Worm (Caenorhabditis elegans) whole organism, L1 larva: ENCODE measurements around the gene med-1.

Source experiments
- C04F5.9 ChIP-seq: sonication (generic microtip); optimal IDR thresholded peaks from 2 replicates; lab custom pipeline; 2016; ENCODE audit warnings: missing genetic modification characterization, missing compliant biosample characterization
- C16A3.4 ChIP-seq: fragments of 150-350 bp; optimal IDR thresholded peaks from 2 replicates; lab custom pipeline; 2014; ENCODE audit warnings: missing biosample characterization, missing genetic modification characterization
- C34B4.2 ChIP-seq: sonication (generic microtip); optimal IDR thresholded peaks from 2 replicates; lab custom pipeline; 2017; ENCODE audit warnings: mild to moderate bottlenecking, missing genetic modification characterization, missing compliant biosample characterization
- F16B12.6 ChIP-seq: fragments of 150-350 bp; optimal IDR thresholded peaks from 2 replicates; lab custom pipeline; 2014; ENCODE audit warnings: missing biosample characterization, missing genetic modification characterization
- Y116A8C.19 ChIP-seq: sonication (generic microtip); optimal IDR thresholded peaks from 2 replicates; lab custom pipeline; 2016; ENCODE audit warnings: missing compliant biosample characterization, missing genetic modification characterization, borderline replicate concordance
- aha-1 ChIP-seq: fragments of 150-350 bp; optimal IDR thresholded peaks from 2 replicates; lab custom pipeline; 2014; ENCODE audit warnings: missing biosample characterization, missing genetic modification characterization
- alr-1 ChIP-seq: fragments of 200-800 bp; sonication (Bioruptor generic); optimal IDR thresholded peaks from 2 replicates; lab custom pipeline; 2018; ENCODE audit warnings: borderline replicate concordance, mild to moderate bottlenecking, missing genetic modification characterization, missing compliant biosample characterization
- ama-1 ChIP-seq: fragments of 150-350 bp; optimal IDR thresholded peaks from 2 replicates; lab custom pipeline; 2014
- blmp-1 ChIP-seq: fragments of 150-350 bp; optimal IDR thresholded peaks from 2 replicates; lab custom pipeline; 2014; ENCODE audit warnings: missing biosample characterization, missing genetic modification characterization
- ceh-63 ChIP-seq: fragments of 200-800 bp; sonication (Bioruptor generic); optimal IDR thresholded peaks from 2 replicates; lab custom pipeline; 2018; ENCODE audit warnings: mild to moderate bottlenecking, missing genetic modification characterization, missing compliant biosample characterization
- ceh-8 ChIP-seq: fragments of 200-800 bp; sonication (Bioruptor generic); optimal IDR thresholded peaks from 2 replicates; lab custom pipeline; 2018; ENCODE audit warnings: mild to moderate bottlenecking, missing genetic modification characterization, moderate library complexity, missing compliant biosample characterization
- ces-1 ChIP-seq: fragments of 150-350 bp; optimal IDR thresholded peaks from 2 replicates; lab custom pipeline; 2014; ENCODE audit warnings: missing biosample characterization, missing genetic modification reagents, missing genetic modification characterization
- dpl-1 ChIP-seq, 3 experiments: fragments of 150-350 bp in 2 of 3; sonication (generic microtip) in 1 of 3; optimal IDR thresholded peaks; 2 replicates each; lab custom pipeline; 2014 to 2017; ENCODE audit warnings: missing biosample characterization in 3 of 3, missing genetic modification characterization in 3 of 3, missing genetic modification reagents in 3 of 3
- dsc-1 ChIP-seq: sonication (generic microtip); optimal IDR thresholded peaks from 2 replicates; lab custom pipeline; 2016; ENCODE audit warnings: mild to moderate bottlenecking, missing genetic modification characterization, missing compliant biosample characterization
- efl-3 ChIP-seq: fragments of 200-800 bp; sonication (Bioruptor generic); optimal IDR thresholded peaks from 2 replicates; lab custom pipeline; 2018; ENCODE audit warnings: mild to moderate bottlenecking, missing genetic modification characterization, missing compliant biosample characterization
- egl-13 ChIP-seq: sonication (generic microtip); optimal IDR thresholded peaks from 2 replicates; lab custom pipeline; 2016; ENCODE audit warnings: missing genotype, missing genetic modification reagents, missing genetic modification characterization, missing compliant biosample characterization
- fkh-10 ChIP-seq: sonication (generic microtip); optimal IDR thresholded peaks from 2 replicates; lab custom pipeline; 2017; ENCODE audit warnings: missing biosample characterization, missing genetic modification reagents, missing genetic modification characterization
- fos-1 ChIP-seq: fragments of 150-350 bp; optimal IDR thresholded peaks from 2 replicates; lab custom pipeline; 2014; ENCODE audit warnings: missing biosample characterization, missing genetic modification characterization
- hlh-17 ChIP-seq: fragments of 200-800 bp; sonication (Bioruptor generic); optimal IDR thresholded peaks from 2 replicates; lab custom pipeline; 2018; ENCODE audit warnings: missing genetic modification characterization, mild to moderate bottlenecking, missing compliant biosample characterization, moderate library complexity, borderline replicate concordance
- hlh-4 ChIP-seq: sonication (generic microtip); optimal IDR thresholded peaks from 2 replicates; lab custom pipeline; 2016; ENCODE audit warnings: mild to moderate bottlenecking, missing genetic modification characterization, missing compliant biosample characterization
- hpl-2 ChIP-seq: fragments of 150-350 bp; optimal IDR thresholded peaks from 2 replicates; lab custom pipeline; 2014; ENCODE audit warnings: missing biosample characterization, missing genetic modification reagents, missing genetic modification characterization
- jun-1 ChIP-seq: fragments of 150-350 bp; optimal IDR thresholded peaks from 2 replicates; lab custom pipeline; 2014; ENCODE audit warnings: missing biosample characterization, missing genetic modification reagents, missing genetic modification characterization
- lin-14 ChIP-seq: fragments of 200-800 bp; sonication (Bioruptor generic); optimal IDR thresholded peaks from 2 replicates; lab custom pipeline; 2018; ENCODE audit warnings: mild to moderate bottlenecking, missing genetic modification characterization, moderate library complexity, missing compliant biosample characterization
- lin-35 ChIP-seq, 2 experiments: fragments of 150-350 bp; optimal IDR thresholded peaks; 2 replicates each; lab custom pipeline; 2014; ENCODE audit warnings: missing biosample characterization in 2 of 2, missing genetic modification characterization in 2 of 2, missing genetic modification reagents in 2 of 2
- lir-3 ChIP-seq: sonication (generic microtip); optimal IDR thresholded peaks from 2 replicates; lab custom pipeline; 2016; ENCODE audit warnings: mild to moderate bottlenecking, missing genetic modification characterization, moderate library complexity, missing compliant biosample characterization; ENCODE audit not compliant: poor library complexity
- lsy-2 ChIP-seq, 2 experiments: fragments of 150-350 bp; optimal IDR thresholded peaks; 2 replicates each; lab custom pipeline; 2014; ENCODE audit warnings: missing biosample characterization in 2 of 2, missing genetic modification characterization in 2 of 2
- mab-9 ChIP-seq: fragments of 200-800 bp; sonication (Bioruptor generic); IDR thresholded peaks from 2 replicates; pipeline ENCODE4 v1.3.6; 2022; ENCODE audit warnings: missing genetic modification reagents, missing genetic modification characterization, missing compliant biosample characterization
- mdl-1 ChIP-seq, 2 experiments: fragments of 150-350 bp; optimal IDR thresholded peaks; 2 replicates each; lab custom pipeline; 2014 to 2017; ENCODE audit warnings: missing biosample characterization in 2 of 2, missing genetic modification characterization in 2 of 2, inconsistent platforms in 1 of 2
- mef-2 ChIP-seq: fragments of 150-350 bp; optimal IDR thresholded peaks from 2 replicates; lab custom pipeline; 2014; ENCODE audit warnings: missing biosample characterization, missing genetic modification characterization
- mep-1 ChIP-seq: fragments of 150-350 bp; optimal IDR thresholded peaks from 2 replicates; lab custom pipeline; 2014; ENCODE audit warnings: missing biosample characterization, missing genetic modification characterization
- nhr-19 ChIP-seq: fragments of 200-800 bp; sonication (Bioruptor generic); conservative IDR thresholded peaks from 2 replicates; pipeline ENCODE4 v1.3.6; 2022; ENCODE audit warnings: missing genetic modification characterization, missing compliant biosample characterization
- nhr-237 ChIP-seq: fragments of 150-350 bp; optimal IDR thresholded peaks from 2 replicates; lab custom pipeline; 2014; ENCODE audit warnings: missing biosample characterization, missing genetic modification characterization
- nhr-71 ChIP-seq: sonication (generic microtip); optimal IDR thresholded peaks from 2 replicates; lab custom pipeline; 2016; ENCODE audit warnings: mild to moderate bottlenecking, missing genetic modification characterization, moderate library complexity, missing compliant biosample characterization
- nhr-76 ChIP-seq: sonication (generic microtip); optimal IDR thresholded peaks from 2 replicates; lab custom pipeline; 2017; ENCODE audit warnings: missing biosample characterization, missing genetic modification characterization
- nhr-77 ChIP-seq: fragments of 150-350 bp; optimal IDR thresholded peaks from 2 replicates; lab custom pipeline; 2014; ENCODE audit warnings: missing biosample characterization, missing genetic modification characterization
- nhr-85 ChIP-seq: sonication (generic microtip); peaks from one replicate; lab custom pipeline; 2016; ENCODE audit warnings: missing genetic modification characterization, inconsistent platforms, missing compliant biosample characterization
- skn-1 ChIP-seq: fragments of 150-350 bp; optimal IDR thresholded peaks from 2 replicates; lab custom pipeline; 2014; ENCODE audit warnings: missing biosample characterization, missing genetic modification characterization
- snu-23 ChIP-seq: sonication (generic microtip); optimal IDR thresholded peaks from 2 replicates; lab custom pipeline; 2016; ENCODE audit warnings: missing genetic modification characterization, missing compliant biosample characterization
- sox-4 ChIP-seq: sonication (generic microtip); optimal IDR thresholded peaks from 2 replicates; lab custom pipeline; 2016; ENCODE audit warnings: missing genetic modification characterization, missing compliant biosample characterization
- sup-37 ChIP-seq: fragments of 200-800 bp; sonication (Bioruptor generic); optimal IDR thresholded peaks from 2 replicates; lab custom pipeline; 2018; ENCODE audit warnings: mild to moderate bottlenecking, missing genetic modification characterization, missing compliant biosample characterization
- tbx-2 ChIP-seq: sonication (generic microtip); optimal IDR thresholded peaks from 2 replicates; lab custom pipeline; 2016; ENCODE audit warnings: missing genetic modification characterization, missing compliant biosample characterization
- tlp-1 ChIP-seq: fragments of 150-350 bp; optimal IDR thresholded peaks from 2 replicates; lab custom pipeline; 2014; ENCODE audit warnings: missing biosample characterization, missing genetic modification characterization
- unc-130 ChIP-seq: fragments of 150-350 bp; optimal IDR thresholded peaks from 2 replicates; lab custom pipeline; 2017; ENCODE audit warnings: missing biosample characterization, missing genetic modification characterization, inconsistent platforms
- unc-30 ChIP-seq: sonication (generic microtip); optimal IDR thresholded peaks from 2 replicates; lab custom pipeline; 2017; ENCODE audit warnings: missing biosample characterization, missing genetic modification characterization
- unc-62 ChIP-seq: fragments of 150-350 bp; optimal IDR thresholded peaks from 2 replicates; lab custom pipeline; 2014; ENCODE audit warnings: missing biosample characterization, missing genetic modification reagents, missing genetic modification characterization
- unc-98 ChIP-seq: fragments of 200-800 bp; sonication (Bioruptor generic); IDR thresholded peaks from 2 replicates; pipeline ENCODE4 v1.3.6; 2022; ENCODE audit warnings: missing genetic modification characterization, missing compliant biosample characterization
- vab-15 ChIP-seq: sonication (generic microtip); optimal IDR thresholded peaks from 2 replicates; lab custom pipeline; 2017; ENCODE audit warnings: missing genotype, mild to moderate bottlenecking, missing genetic modification characterization, missing compliant biosample characterization
- xbp-1 ChIP-seq: sonication (generic microtip); optimal IDR thresholded peaks from 2 replicates; lab custom pipeline; 2016; ENCODE audit warnings: missing genetic modification characterization, missing compliant biosample characterization
- zag-1 ChIP-seq: fragments of 150-350 bp; optimal IDR thresholded peaks from 2 replicates; lab custom pipeline; 2014; ENCODE audit warnings: missing biosample characterization, missing genetic modification characterization
- zip-4 ChIP-seq: fragments of 200-800 bp; sonication (Bioruptor generic); optimal IDR thresholded peaks from 2 replicates; lab custom pipeline; 2018; ENCODE audit warnings: mild to moderate bottlenecking, missing genetic modification characterization, moderate library complexity, missing compliant biosample characterization
- ztf-11 ChIP-seq, 2 experiments: sonication (generic microtip); optimal IDR thresholded peaks; 2 replicates each; lab custom pipeline; 2016 to 2017; ENCODE audit warnings: missing genetic modification characterization in 2 of 2, missing biosample characterization in 1 of 2, missing compliant biosample characterization in 1 of 2
- ztf-4 ChIP-seq: fragments of 150-350 bp; optimal IDR thresholded peaks from 2 replicates; lab custom pipeline; 2014; ENCODE audit warnings: missing biosample characterization, missing genetic modification characterization

Gene med-1

DNA sequence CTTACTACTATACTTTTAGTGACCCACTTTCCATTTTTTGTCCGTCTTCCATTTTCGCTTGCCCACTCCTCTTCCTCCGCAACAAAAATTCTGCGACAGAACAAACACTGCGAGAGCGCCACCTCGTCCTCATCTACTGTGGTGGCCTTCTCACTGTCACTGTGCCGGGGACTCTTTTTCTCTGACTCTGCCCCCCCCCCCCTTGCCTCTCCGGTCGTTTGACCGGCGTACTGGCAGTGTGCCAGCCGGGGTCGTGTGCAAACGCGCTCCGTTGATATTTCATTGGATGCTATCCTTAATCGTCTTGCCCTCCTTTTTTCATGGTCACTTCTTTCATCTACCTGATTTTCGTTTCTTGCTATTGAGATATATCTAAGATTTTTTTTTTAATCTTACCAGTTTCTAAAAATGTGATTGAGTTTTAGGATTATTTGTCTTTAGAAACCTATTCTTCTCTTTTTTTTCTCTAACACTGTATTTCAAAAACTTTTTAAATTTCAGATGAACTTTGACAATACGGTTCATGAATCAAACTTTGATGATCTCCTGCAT lies 50.1 kb downstream of the med-1 start, which contains the start of gene atf-6 (continued):
- TF ChIP-seq lin-14 (GFP tag; lab: Kevin White, UChicago) (peak; percentile 97), fos-1 (tag; lab: Kevin White, UChicago) (no peak), mef-2 (tag; lab: Kevin White, UChicago) (peak; percentile 12), mdl-1 (tag; optimal IDR thresholded peaks at IDR 0.05; lab: Kevin White, UChicago) (peak in 1 of 2 experiments; percentile 73), C16A3.4 (tag; lab: Kevin White, UChicago) (peak; percentile 87), C04F5.9 (tag; lab: Kevin White, UChicago) (no peak), ceh-8 (GFP tag; lab: Kevin White, UChicago) (peak; percentile 59), nhr-237 (tag; lab: Kevin White, UChicago) (peak; percentile 40), unc-130 (tag; lab: Kevin White, UChicago) (peak; percentile 55), blmp-1 (tag; lab: Kevin White, UChicago) (peak; percentile 84), hlh-4 (tag; lab: Kevin White, UChicago) (no peak), snu-23 (GFP tag; lab: Kevin White, UChicago) (peak; percentile 90), dsc-1 (tag; lab: Kevin White, UChicago) (peak; percentile 69), F16B12.6 (tag; lab: Kevin White, UChicago) (peak; percentile 34), egl-13 (tag; lab: Kevin White, UChicago) (peak; percentile 78), lin-35 (GFP tag; optimal IDR thresholded peaks at IDR 0.05; lab: Kevin White, UChicago) (peak; percentile 67 to 76), hlh-17 (no peak), fkh-10 (GFP tag; lab: Kevin White, UChicago) (peak; percentile 73), nhr-19 (GFP tag; lab: Robert Waterston, UW) (peak; percentile 87), efl-3 (GFP tag; lab: Kevin White, UChicago) (no peak), sup-37 (GFP tag; lab: Kevin White, UChicago) (peak; percentile 33), mab-9 (GFP tag; lab: Robert Waterston, UW) (peak; percentile 49; the same call in 1 of the 2 replicates), vab-15 (tag; lab: Kevin White, UChicago) (peak; percentile 54), ztf-11 (tag; optimal IDR thresholded peaks at IDR 0.05; lab: Kevin White, UChicago) (peak in 1 of 2 experiments; percentile 74), lsy-2 (tag; optimal IDR thresholded peaks at IDR 0.05; lab: Kevin White, UChicago) (peak; percentile 75 to 76), Y116A8C.19 (tag; lab: Kevin White, UChicago) (no peak), mep-1 (tag; lab: Kevin White, UChicago) (peak; percentile 81), ces-1 (GFP tag; lab: Kevin White, UChicago) (no peak), ceh-63 (GFP tag; lab: Kevin White, UChicago) (no peak), ama-1 (lab: Kevin White, UChicago) (no peak), xbp-1 (peak; percentile 82), dpl-1 (GFP tag; optimal IDR thresholded peaks at IDR 0.05; lab: Kevin White, UChicago) (peak; percentile 42 to 49 (median 48)), nhr-71 (tag; lab: Kevin White, UChicago) (peak; percentile 91), sox-4 (peak; percentile 29), skn-1 (peak; percentile 91), aha-1 (tag; lab: Kevin White, UChicago) (no peak), unc-98 (GFP tag; lab: Robert Waterston, UW) (no peak), ztf-4 (tag; lab: Kevin White, UChicago) (no peak), nhr-76 (tag; lab: Kevin White, UChicago) (no peak), alr-1 (tag; lab: Kevin White, UChicago) (no peak), hpl-2 (GFP tag; lab: Kevin White, UChicago) (peak; percentile 69), zip-4 (GFP tag; lab: Kevin White, UChicago) (no peak), unc-30 (tag; lab: Kevin White, UChicago) (no peak), nhr-85 (peak; percentile 97), C34B4.2 (no peak), zag-1 (tag; lab: Kevin White, UChicago) (no peak), jun-1 (peak; percentile 72), tbx-2 (tag; lab: Kevin White, UChicago) (peak; percentile 81), nhr-77 (peak; percentile 71), lir-3 (tag; lab: Kevin White, UChicago) (peak; percentile 43), unc-62 (no peak), tlp-1 (tag; lab: Kevin White, UChicago) (no peak)
